Fruit fly (Drosophila melanogaster) S2 (cell line): ENCODE measurements around the gene CG11617.

Source experiments
- CG8478 ChIP-seq: fragments of >200 bp; optimal IDR thresholded peaks from 2 replicates; lab custom pipeline; 2018
- CTCF ChIP-seq, 2 experiments: fragments of >200 bp; optimal IDR thresholded peaks; 2 replicates each; lab custom pipeline; 2018

dm6 chr2L:170383-170782 is 36.7 kb downstream of the CG11617 start:
- TF ChIP-seq CG8478 (no peak), CTCF (optimal IDR thresholded peaks at IDR 0.05; lab: Kevin White, UChicago) (no peak)
